Worm (Caenorhabditis elegans): ENCODE data around the gene F19B10.13.

Gene F19B10.13

DNA sequence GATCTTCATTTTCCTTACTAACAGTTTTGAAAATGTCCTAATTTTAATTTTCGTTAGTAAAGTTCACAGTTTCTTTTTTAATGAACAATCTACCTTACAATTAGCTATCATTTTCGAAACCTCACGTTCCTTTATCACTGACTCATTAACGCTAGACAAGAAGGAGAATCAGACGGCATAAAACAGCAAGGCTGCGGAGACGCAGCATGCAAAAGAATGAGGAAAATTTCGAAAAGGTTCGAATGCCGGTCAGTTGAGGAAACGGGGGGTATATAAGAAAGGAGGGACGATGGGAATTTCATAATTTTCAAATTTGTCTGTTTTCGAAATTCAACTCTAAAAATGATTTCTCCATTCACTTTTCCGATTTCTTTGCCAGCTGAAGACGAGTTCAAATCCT is at the start of gene F19B10.13:
F19B10.13 (plus strand) TSS at position 343 of the 400 bp plus-strand sequence.
- TF ChIP-seq hmg-11 (tag; optimal IDR thresholded peaks at IDR 0.05) (no peak), ZK546.5 (tag; optimal IDR thresholded peaks at IDR 0.05) (no peak), eor-1 (tag; optimal IDR thresholded peaks at IDR 0.05) (no peak), nfya-1 (tag; optimal IDR thresholded peaks at IDR 0.05; ENCODE audit: insufficient read depth) (peak; percentile 14), egl-5 (tag; optimal IDR thresholded peaks at IDR 0.05) (no peak), elt-2 (tag; optimal IDR thresholded peaks at IDR 0.05) (peak; percentile 70), sea-2 (GFP tag; optimal IDR thresholded peaks at IDR 0.05) (no peak), elt-1 (tag; optimal IDR thresholded peaks at IDR 0.05) (no peak), elt-3 (tag; optimal IDR thresholded peaks at IDR 0.05) (peak in 1 of 3 experiments; percentile 41), fkh-2 (tag; optimal IDR thresholded peaks at IDR 0.05) (no peak), ztf-4 (tag; optimal IDR thresholded peaks at IDR 0.05) (no peak), fos-1 (tag; optimal IDR thresholded peaks at IDR 0.05) (no peak), nhr-28 (tag; optimal IDR thresholded peaks at IDR 0.05) (no peak), ztf-11 (tag; optimal IDR thresholded peaks at IDR 0.05) (no peak), pqm-1 (tag; optimal IDR thresholded peaks at IDR 0.05) (peak; percentile 56), ceh-16 (tag; optimal IDR thresholded peaks at IDR 0.05) (no peak), mdl-1 (tag; optimal IDR thresholded peaks at IDR 0.05) (no peak), fkh-10 (GFP tag; optimal IDR thresholded peaks at IDR 0.05) (no peak)

- TF ChIP-seq unc-39 (tag; optimal IDR thresholded peaks at IDR 0.05), result no peak
- TF ChIP-seq nfya-1 (tag; optimal IDR thresholded peaks at IDR 0.05; ENCODE audit: insufficient read depth), result peak; percentile 98
Observed at ce11 chrII:3616615-3617014, 45.5 kb upstream of the F19B10.13 start.

ce11 chrII:3617512-3617911 is 44.6 kb upstream of the F19B10.13 start, which contains the start of gene F40E12.1:
F40E12.1 (plus strand) TSS chrII:3617812.
- no peak for TF ChIP-seq hmg-11 (tag; optimal IDR thresholded peaks at IDR 0.05)
- TF ChIP-seq nfya-1 (tag; optimal IDR thresholded peaks at IDR 0.05; ENCODE audit: insufficient read depth), result no peak
- TF ChIP-seq snpc-4 (tag; optimal IDR thresholded peaks at IDR 0.05), result no peak
- TF ChIP-seq nhr-25 (tag; optimal IDR thresholded peaks at IDR 0.05), result no peak
- TF ChIP-seq elt-2 (tag; optimal IDR thresholded peaks at IDR 0.05), result no peak
- TF ChIP-seq unc-39 (tag; optimal IDR thresholded peaks at IDR 0.05), result no peak
- TF ChIP-seq jun-1 (tag; optimal IDR thresholded peaks at IDR 0.05), result no peak
- TF ChIP-seq lin-39 (tag; optimal IDR thresholded peaks at IDR 0.05), result no peak
- TF ChIP-seq pqm-1 (tag; optimal IDR thresholded peaks at IDR 0.05), result no peak
- no peak for TF ChIP-seq ztf-11 (tag; optimal IDR thresholded peaks at IDR 0.05)
- TF ChIP-seq sea-2 (GFP tag; optimal IDR thresholded peaks at IDR 0.05), result no peak
- no peak for TF ChIP-seq mdl-1 (tag; optimal IDR thresholded peaks at IDR 0.05)
- TF ChIP-seq skn-1 (tag; optimal IDR thresholded peaks at IDR 0.05), result no peak
- no peak for TF ChIP-seq nhr-43 (tag; optimal IDR thresholded peaks at IDR 0.05; ENCODE audit: poor library complexity, severe bottlenecking)

DNA sequence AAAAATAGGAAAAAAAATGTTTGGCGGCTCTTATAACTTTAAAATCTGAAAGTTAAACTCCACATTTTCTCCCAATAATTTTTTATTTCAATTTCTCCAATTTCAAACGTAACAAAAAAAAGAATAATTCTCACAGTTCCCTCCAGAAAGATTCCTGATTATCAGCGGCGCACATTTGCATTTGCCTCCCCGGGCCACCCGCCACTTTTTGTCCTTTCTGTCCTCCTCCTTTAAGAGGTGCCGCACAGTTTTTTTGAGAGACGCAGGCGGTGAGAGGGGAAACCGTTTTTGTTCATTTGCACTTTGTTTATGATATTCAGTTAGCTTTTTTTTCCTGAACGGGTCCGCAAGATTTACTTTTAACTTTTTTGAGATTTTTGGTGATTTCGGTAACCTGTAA is 41.2 kb upstream of the F19B10.13 start:
- no peak for TF ChIP-seq lin-39 (tag; optimal IDR thresholded peaks at IDR 0.05)
- no peak for TF ChIP-seq nhr-67 (tag; optimal IDR thresholded peaks at IDR 0.05)
- TF ChIP-seq ceh-82 (tag; optimal IDR thresholded peaks at IDR 0.05), result no peak
- TF ChIP-seq mml-1 (tag; optimal IDR thresholded peaks at IDR 0.05), result no peak
- TF ChIP-seq nhr-23 (tag; optimal IDR thresholded peaks at IDR 0.05), result no peak
- TF ChIP-seq elt-1 (tag; optimal IDR thresholded peaks at IDR 0.05), result no peak
- TF ChIP-seq snpc-4 (tag; optimal IDR thresholded peaks at IDR 0.05), result no peak
- TF ChIP-seq mdl-1 (tag; optimal IDR thresholded peaks at IDR 0.05), result no peak
- TF ChIP-seq egl-27 (tag; optimal IDR thresholded peaks at IDR 0.05), result no peak
- TF ChIP-seq nhr-28 (tag; optimal IDR thresholded peaks at IDR 0.05), result no peak
- no peak for TF ChIP-seq elt-3 (tag; optimal IDR thresholded peaks at IDR 0.05)
- TF ChIP-seq nhr-76 (tag; optimal IDR thresholded peaks at IDR 0.05), result no peak
- TF ChIP-seq ceh-9 (tag; optimal IDR thresholded peaks at IDR 0.05), result no peak
- no peak for TF ChIP-seq sea-2 (GFP tag; optimal IDR thresholded peaks at IDR 0.05)
- TF ChIP-seq nhr-77 (tag; optimal IDR thresholded peaks at IDR 0.05), result no peak
- TF ChIP-seq ztf-4 (tag; optimal IDR thresholded peaks at IDR 0.05), result no peak
- no peak for TF ChIP-seq skn-1 (tag; optimal IDR thresholded peaks at IDR 0.05)
- no peak for TF ChIP-seq ama-1 (optimal IDR thresholded peaks at IDR 0.05)
- no peak for TF ChIP-seq lsy-12 (tag; optimal IDR thresholded peaks at IDR 0.05)

DNA sequence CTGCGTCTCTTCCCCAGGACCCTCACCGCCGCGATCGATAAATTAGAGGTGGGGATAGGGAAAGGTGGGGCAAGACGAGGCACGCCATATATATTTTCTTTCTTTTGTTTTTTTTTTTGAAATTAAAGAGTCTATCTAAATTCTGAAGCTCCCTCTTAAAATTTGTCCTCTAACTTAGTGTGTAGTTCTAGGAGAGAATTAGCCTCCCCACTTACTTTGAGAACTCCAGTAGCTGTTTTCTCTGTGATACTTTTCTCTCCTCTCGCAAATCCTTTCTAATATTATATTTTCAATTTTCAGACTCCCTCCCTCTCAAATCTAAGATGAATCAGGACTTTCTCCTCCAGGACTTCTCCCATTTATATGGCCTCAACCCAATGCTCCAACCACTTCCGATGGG is 40.1 kb upstream of the F19B10.13 start, which contains the start of gene M151.7:
M151.7 (plus strand) TSS at position 301 of the 400 bp plus-strand sequence.
- TF ChIP-seq nhr-23 (tag; optimal IDR thresholded peaks at IDR 0.05), result no peak
- TF ChIP-seq mml-1 (tag; optimal IDR thresholded peaks at IDR 0.05), result no peak
- no peak for TF ChIP-seq ceh-9 (tag; optimal IDR thresholded peaks at IDR 0.05)
- no peak for TF ChIP-seq aly-2 (tag; optimal IDR thresholded peaks at IDR 0.05)
- no peak for TF ChIP-seq nhr-28 (tag; optimal IDR thresholded peaks at IDR 0.05)
- TF ChIP-seq ama-1 (optimal IDR thresholded peaks at IDR 0.05), result no peak
- no peak for TF ChIP-seq jun-1 (tag; optimal IDR thresholded peaks at IDR 0.05)
- TF ChIP-seq lin-15B (tag; optimal IDR thresholded peaks at IDR 0.05), result no peak
- TF ChIP-seq skn-1 (tag; optimal IDR thresholded peaks at IDR 0.05), result no peak
- TF ChIP-seq nhr-76 (tag; optimal IDR thresholded peaks at IDR 0.05), result no peak

Data from whole organism, L3 larva.